Fruit fly (Drosophila melanogaster) whole organism, pupa: Measurements from ENCODE around the gene plum.

Source experiments
- CG14655 ChIP-seq: fragments of 200-800 bp; sonication (Bioruptor generic); optimal IDR thresholded peaks from 3 replicates; lab custom pipeline; 2017; ENCODE audit warnings: mild to moderate bottlenecking, missing biosample characterization, missing genetic modification reagents, missing genetic modification characterization
- CG8159 ChIP-seq: fragments of 200-800 bp; sonication (Bioruptor generic); optimal IDR thresholded peaks from 3 replicates; lab custom pipeline; 2018; ENCODE audit warnings: missing biosample characterization, mild to moderate bottlenecking, missing genetic modification characterization, moderate library complexity
- CG8301 ChIP-seq: fragments of 200-800 bp; sonication (Bioruptor generic); optimal IDR thresholded peaks from 2 replicates; lab custom pipeline; 2018; ENCODE audit warnings: missing biosample characterization, mild to moderate bottlenecking, missing genetic modification characterization
- D1 ChIP-seq: fragments of 200-800 bp; sonication (Bioruptor generic); optimal IDR thresholded peaks from 2 replicates; lab custom pipeline; 2018; ENCODE audit warnings: missing biosample characterization, mild to moderate bottlenecking, missing genetic modification characterization, moderate library complexity
- rn ChIP-seq: fragments of 200-800 bp; sonication (Bioruptor generic); IDR thresholded peaks from 2 replicates; pipeline ENCODE4 v1.3.6; 2022; ENCODE audit warnings: missing biosample characterization, missing genetic modification characterization

dm6 chr3R:26440455-26441196, 94.4 kb downstream of the plum start, which contains the start of gene tx:
- TF ChIP-seq rn (no peak), CG8159 (no peak), D1 (no peak), CG8301 (no peak), CG14655 (GFP tag; lab: Kevin White, UChicago) (no peak)
